Comparison of ENCODE assay signal across 2 worm cellular contexts in the genomic region with DNA sequence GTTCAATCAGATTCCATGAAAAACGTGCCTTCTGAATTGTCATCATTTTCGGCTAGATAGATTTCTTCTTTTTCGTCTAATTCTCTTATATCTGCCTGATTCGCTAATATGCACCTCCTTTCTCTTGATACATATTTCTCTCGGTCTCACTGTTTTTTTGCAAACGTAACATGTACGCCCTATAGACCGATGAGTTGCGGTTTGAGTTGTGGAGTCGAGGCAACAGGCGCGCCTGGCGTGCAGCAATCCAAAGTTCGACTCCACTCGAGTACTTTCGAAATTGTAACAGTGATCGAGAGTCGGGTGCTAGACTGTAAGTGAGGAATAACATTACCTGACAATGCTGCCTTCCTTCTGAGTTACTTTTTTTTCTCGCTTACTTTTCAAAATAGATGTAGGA.
TF ChIP-seq lines count a peak whose summit lies in the region.

No protein-coding gene starts in this region.

TF ChIP-seq in whole organism, L1 larva, 84 proteins besides CTCF, POLR2A, EP300 and RAD21 (continued from another document):
- peak; percentile 18 for TF ChIP-seq ztf-4 (tag; optimal IDR thresholded peaks at IDR 0.05; lab: Kevin White, UChicago)
- TF ChIP-seq dpl-1 (GFP tag; optimal IDR thresholded peaks at IDR 0.05; lab: Kevin White, UChicago): peak; percentile 30 to 67 (median 58)
- TF ChIP-seq fkh-10 (GFP tag; optimal IDR thresholded peaks at IDR 0.05; lab: Kevin White, UChicago): peak; percentile 8
- peak; percentile 77 for TF ChIP-seq fos-1 (tag; optimal IDR thresholded peaks at IDR 0.05; lab: Kevin White, UChicago)
- peak; percentile 92 for TF ChIP-seq nhr-20 (tag; optimal IDR thresholded peaks at IDR 0.05; lab: Kevin White, UChicago)
- TF ChIP-seq lir-3 (tag; optimal IDR thresholded peaks at IDR 0.05; lab: Kevin White, UChicago; ENCODE audit: poor library complexity): peak; percentile 83
- peak; percentile 93 for TF ChIP-seq C16A3.4 (tag; optimal IDR thresholded peaks at IDR 0.05; lab: Kevin White, UChicago)
- TF ChIP-seq nhr-77 (tag; optimal IDR thresholded peaks at IDR 0.05; lab: Kevin White, UChicago): peak; percentile 97
- peak; percentile 7 for TF ChIP-seq pqm-1 (tag; optimal IDR thresholded peaks at IDR 0.05; lab: Kevin White, UChicago)
- peak; percentile 97 for TF ChIP-seq skn-1 (tag; optimal IDR thresholded peaks at IDR 0.05; lab: Kevin White, UChicago)
- no peak for TF ChIP-seq mab-9 (GFP tag; IDR thresholded peaks at IDR 0.05; lab: Robert Waterston, UW)
- TF ChIP-seq Y116A8C.19 (tag; optimal IDR thresholded peaks at IDR 0.05; lab: Kevin White, UChicago; ENCODE audit: borderline replicate concordance): no peak
- TF ChIP-seq nhr-84 (tag; optimal IDR thresholded peaks at IDR 0.05; lab: Kevin White, UChicago): no peak
- peak; percentile 76 for TF ChIP-seq blmp-1 (tag; optimal IDR thresholded peaks at IDR 0.05; lab: Kevin White, UChicago)
- TF ChIP-seq nhr-11 (tag; optimal IDR thresholded peaks at IDR 0.05; lab: Kevin White, UChicago): peak; percentile 30
- TF ChIP-seq C04F5.9 (tag; optimal IDR thresholded peaks at IDR 0.05; lab: Kevin White, UChicago): peak; percentile 7
- TF ChIP-seq lin-35 (GFP tag; optimal IDR thresholded peaks at IDR 0.05; lab: Kevin White, UChicago): peak; percentile 56 to 85
- TF ChIP-seq ceh-82 (tag; optimal IDR thresholded peaks at IDR 0.05; lab: Kevin White, UChicago): peak; percentile 26 to 56 (median 48)
- TF ChIP-seq xbp-1 (tag; optimal IDR thresholded peaks at IDR 0.05; lab: Kevin White, UChicago): peak; percentile 68
- peak; percentile 56 for TF ChIP-seq jun-1 (tag; optimal IDR thresholded peaks at IDR 0.05; lab: Kevin White, UChicago)
- TF ChIP-seq dsc-1 (tag; optimal IDR thresholded peaks at IDR 0.05; lab: Kevin White, UChicago): peak; percentile 67
- no peak for TF ChIP-seq sup-37 (GFP tag; optimal IDR thresholded peaks at IDR 0.05; lab: Kevin White, UChicago)
- TF ChIP-seq fkh-8 (tag; optimal IDR thresholded peaks at IDR 0.05; lab: Kevin White, UChicago): peak; percentile 39
- TF ChIP-seq nhr-237 (tag; optimal IDR thresholded peaks at IDR 0.05; lab: Kevin White, UChicago): peak; percentile 3
- TF ChIP-seq nhr-71 (tag; optimal IDR thresholded peaks at IDR 0.05; lab: Kevin White, UChicago): peak; percentile 86
- peak; percentile 58 for TF ChIP-seq irx-1 (tag; optimal IDR thresholded peaks at IDR 0.05; lab: Kevin White, UChicago)

TF ChIP-seq in whole organism, young adult, 124 proteins besides CTCF, POLR2A, EP300 and RAD21 (continued from another document):
- TF ChIP-seq attf-5 (GFP tag; optimal IDR thresholded peaks at IDR 0.05; lab: Kevin White, UChicago) (peak; percentile 92), lag-1 (GFP tag; IDR thresholded peaks at IDR 0.05; lab: Robert Waterston, UW) (no peak), mxl-1 (tag; optimal IDR thresholded peaks at IDR 0.05; lab: Kevin White, UChicago) (peak; percentile 95), somi-1 (GFP tag; optimal IDR thresholded peaks at IDR 0.05; lab: Kevin White, UChicago) (peak; percentile 83), D2030.7 (GFP tag; IDR thresholded peaks at IDR 0.05; lab: Robert Waterston, UW) (peak; percentile 84), ceh-91 (GFP tag; IDR thresholded peaks at IDR 0.05; lab: Robert Waterston, UW) (peak; percentile 23; the same call in 1 of the 2 replicates), madf-3 (GFP tag; IDR thresholded peaks at IDR 0.05; lab: Robert Waterston, UW) (0 out of 2 replicates have a peak, but pooled peaks have one; percentile 11), gei-17 (GFP tag; optimal IDR thresholded peaks at IDR 0.05; lab: Kevin White, UChicago) (peak; percentile 59), xnd-1 (tag; optimal IDR thresholded peaks at IDR 0.05; lab: Kevin White, UChicago) (no peak), aptf-2 (GFP tag; conservative IDR thresholded peaks at IDR 0.05; lab: Robert Waterston, UW) (peak; percentile 72; the same call in 1 of the 2 replicates), Y53F4B.3 (GFP tag; IDR thresholded peaks at IDR 0.05; lab: Robert Waterston, UW) (no peak; the same call in 1 of the 2 replicates), him-1 (tag; optimal IDR thresholded peaks at IDR 0.05; lab: Kevin White, UChicago) (peak; percentile 95), tbx-9 (tag; optimal IDR thresholded peaks at IDR 0.05; lab: Kevin White, UChicago; ENCODE audit: borderline replicate concordance) (peak; percentile 59), B0336.3 (GFP tag; IDR thresholded peaks at IDR 0.05; lab: Robert Waterston, UW) (peak; percentile 87), ceh-27 (GFP tag; optimal IDR thresholded peaks at IDR 0.05; lab: Kevin White, UChicago) (peak; percentile 90), nfya-2 (GFP tag; IDR thresholded peaks at IDR 0.05; lab: Robert Waterston, UW) (no peak), bed-2 (GFP tag; IDR thresholded peaks at IDR 0.05; lab: Robert Waterston, UW) (peak; percentile 61; the same call in 1 of the 2 replicates), hlh-26 (GFP tag; conservative IDR thresholded peaks at IDR 0.05; lab: Robert Waterston, UW) (no peak), fkh-3 (tag; optimal IDR thresholded peaks at IDR 0.05; lab: Kevin White, UChicago) (peak; percentile 94), nhr-120 (GFP tag; IDR thresholded peaks at IDR 0.05; lab: Robert Waterston, UW) (peak; percentile 89; the same call in 1 of the 2 replicates), Y79H2A.3 (GFP tag; conservative IDR thresholded peaks at IDR 0.05; lab: Robert Waterston, UW) (no peak; the same call in 1 of the 2 replicates), snpc-3.4 (tag; optimal IDR thresholded peaks at IDR 0.05; lab: Kevin White, UChicago) (peak; percentile 85), C17E4.6 (GFP tag; IDR thresholded peaks at IDR 0.05; lab: Robert Waterston, UW) (0 out of 2 replicates have a peak, but pooled peaks have one; percentile 69), sea-2 (GFP tag; IDR thresholded peaks at IDR 0.05; lab: Robert Waterston, UW) (peak; percentile 86; the same call in 1 of the 2 replicates), athp-1 (tag; optimal IDR thresholded peaks at IDR 0.05; lab: Kevin White, UChicago) (peak; percentile 77), zfh-2 (GFP tag; conservative IDR thresholded peaks at IDR 0.05; lab: Robert Waterston, UW) (0 out of 2 replicates have a peak, but pooled peaks have one; percentile 53), B0035.1 (tag; optimal IDR thresholded peaks at IDR 0.05; lab: Kevin White, UChicago) (peak; percentile 59), Y67H2A.10 (GFP tag; conservative IDR thresholded peaks at IDR 0.05; lab: Robert Waterston, UW) (peak; percentile 36; the same call in 1 of the 2 replicates)
